Fruit fly (Drosophila melanogaster) whole organism, embryonic: ENCODE measurements around the gene CG14958.
A peak's percentile ranks its signal among the peaks of the same experiment; 100 is the strongest.

ENCODE experiments used
- Bdp1 ChIP-seq: fragments of 200-800 bp; sonication (Bioruptor generic); optimal IDR thresholded peaks from 3 replicates; lab custom pipeline; 2016; ENCODE audit warnings: missing biosample characterization, missing genetic modification characterization
- CG10274 ChIP-seq: fragments of 200-800 bp; sonication (Bioruptor generic); optimal IDR thresholded peaks from 3 replicates; lab custom pipeline; 2017; ENCODE audit warnings: missing biosample characterization, mild to moderate bottlenecking, missing genetic modification characterization
- CG10462 ChIP-seq: fragments of 200-800 bp; sonication (Bioruptor generic); optimal IDR thresholded peaks from 2 replicates; lab custom pipeline; 2016; ENCODE audit warnings: missing biosample characterization, missing genetic modification characterization
- CG11085 ChIP-seq: fragments of 200-800 bp; sonication (Bioruptor generic); IDR thresholded peaks from 2 replicates; pipeline ENCODE4 v1.3.6; 2022; ENCODE audit warnings: missing biosample characterization, missing genetic modification characterization
- CG11695 ChIP-seq: fragments of 200-800 bp; sonication (Bioruptor generic); IDR thresholded peaks from 3 replicates; pipeline ENCODE4 v1.3.6; 2022; ENCODE audit warnings: missing biosample characterization, missing genetic modification characterization
- CG12155 ChIP-seq: fragments of 200-800 bp; sonication (Bioruptor generic); optimal IDR thresholded peaks from 3 replicates; lab custom pipeline; 2016; ENCODE audit warnings: missing biosample characterization, missing genetic modification characterization
- CG12659 ChIP-seq: fragments of 200-800 bp; sonication (Bioruptor generic); optimal IDR thresholded peaks from 3 replicates; lab custom pipeline; 2017; ENCODE audit warnings: mild to moderate bottlenecking, missing biosample characterization, missing genetic modification reagents, missing genetic modification characterization
- CG13287 ChIP-seq: fragments of 200-800 bp; sonication (Bioruptor generic); IDR thresholded peaks from 2 replicates; pipeline ENCODE4 v1.3.6; 2022; ENCODE audit warnings: missing biosample characterization, missing genetic modification characterization; ENCODE audit not compliant: partially characterized antibody
- CG14014 ChIP-seq: fragments of 200-800 bp; sonication (Bioruptor generic); IDR thresholded peaks from 2 replicates; pipeline ENCODE4 v1.3.6; 2022; ENCODE audit warnings: missing biosample characterization, missing genetic modification characterization
- CG14710 ChIP-seq: fragments of 200-800 bp; sonication (Bioruptor generic); optimal IDR thresholded peaks from 3 replicates; lab custom pipeline; 2019; ENCODE audit warnings: missing biosample characterization, mild to moderate bottlenecking, missing genetic modification characterization, moderate library complexity
- CG14860 ChIP-seq: fragments of 200-800 bp; sonication (Bioruptor generic); IDR thresholded peaks from 3 replicates; pipeline ENCODE4 v1.3.6; 2022; ENCODE audit warnings: missing biosample characterization, missing genetic modification characterization; ENCODE audit not compliant: partially characterized antibody
- CG15514 ChIP-seq: fragments of 200-800 bp; sonication (Bioruptor generic); optimal IDR thresholded peaks from 3 replicates; lab custom pipeline; 2017; ENCODE audit warnings: missing biosample characterization, missing genetic modification characterization, mild to moderate bottlenecking, moderate library complexity, missing genetic modification reagents
- CG17186 ChIP-seq: fragments of 200-800 bp; sonication (Bioruptor generic); optimal IDR thresholded peaks from 3 replicates; lab custom pipeline; 2017; ENCODE audit warnings: missing biosample characterization, missing genetic modification reagents, missing genetic modification characterization
- CG17359 ChIP-seq: fragments of 200-800 bp; sonication (Bioruptor generic); optimal IDR thresholded peaks from 3 replicates; lab custom pipeline; 2018; ENCODE audit warnings: missing biosample characterization, mild to moderate bottlenecking, missing genetic modification characterization, moderate library complexity
- CG17385 ChIP-seq: fragments of 200-800 bp; sonication (Bioruptor generic); optimal IDR thresholded peaks from 3 replicates; lab custom pipeline; 2018; ENCODE audit warnings: missing biosample characterization, mild to moderate bottlenecking, missing genetic modification characterization
- CG18262 ChIP-seq: fragments of 200-800 bp; optimal IDR thresholded peaks from 3 replicates; lab custom pipeline; 2019; ENCODE audit warnings: missing biosample characterization, mild to moderate bottlenecking, missing genetic modification characterization, moderate library complexity
- CG2875 ChIP-seq: fragments of 200-800 bp; sonication (Bioruptor generic); optimal IDR thresholded peaks from 2 replicates; lab custom pipeline; 2017; ENCODE audit warnings: missing biosample characterization, mild to moderate bottlenecking, missing genetic modification characterization, missing genetic modification reagents
- CG3847 ChIP-seq: fragments of 200-800 bp; sonication (Bioruptor generic); IDR thresholded peaks from 2 replicates; pipeline ENCODE4 v1.3.6; 2022; ENCODE audit warnings: missing biosample characterization, missing genetic modification characterization
- CG4360 ChIP-seq: fragments of 200-800 bp; sonication (Bioruptor generic); IDR thresholded peaks from 2 replicates; pipeline ENCODE4 v1.3.6; 2022; ENCODE audit warnings: missing biosample characterization, missing genetic modification characterization
- CG4424 ChIP-seq: fragments of 200-800 bp; sonication (Bioruptor generic); optimal IDR thresholded peaks from 3 replicates; lab custom pipeline; 2016; ENCODE audit warnings: missing biosample characterization, missing genetic modification characterization
- CG4854 ChIP-seq: fragments of 200-800 bp; sonication (Bioruptor generic); optimal IDR thresholded peaks from 2 replicates; lab custom pipeline; 2016; ENCODE audit warnings: missing biosample characterization, missing genetic modification characterization, inconsistent platforms
- CG7271 ChIP-seq: fragments of 200-800 bp; sonication (Bioruptor generic); optimal IDR thresholded peaks from 2 replicates; lab custom pipeline; 2018; ENCODE audit warnings: missing biosample characterization, mild to moderate bottlenecking, missing genetic modification characterization, moderate library complexity
- CG7839 ChIP-seq: fragments of 200-800 bp; sonication (Bioruptor generic); optimal IDR thresholded peaks from 3 replicates; lab custom pipeline; 2018; ENCODE audit warnings: missing biosample characterization, mild to moderate bottlenecking, missing genetic modification characterization, moderate library complexity
- CG7928 ChIP-seq: fragments of 200-800 bp; sonication (Bioruptor generic); optimal IDR thresholded peaks from 2 replicates; lab custom pipeline; 2017; ENCODE audit warnings: missing biosample characterization, mild to moderate bottlenecking, missing genetic modification characterization
- CG9797 ChIP-seq: fragments of 200-800 bp; sonication (Bioruptor generic); optimal IDR thresholded peaks from 3 replicates; lab custom pipeline; 2018; ENCODE audit warnings: missing biosample characterization, mild to moderate bottlenecking, missing genetic modification characterization
- D ChIP-seq, 2 experiments: fragments of 200-800 bp in 1 of 2; fragments of >200 bp in 1 of 2; sonication (Bioruptor generic) in 1 of 2; optimal IDR thresholded peaks; 2 replicates in 1 of 2; 3 replicates in 1 of 2; lab custom pipeline; 2017; ENCODE audit warnings: mild to moderate bottlenecking in 1 of 2, missing biosample characterization in 1 of 2, missing genetic modification characterization in 1 of 2, missing genetic modification reagents in 1 of 2
- Doc3 ChIP-seq: fragments of 200-800 bp; sonication (Bioruptor generic); IDR thresholded peaks from 3 replicates; pipeline ENCODE4 v1.3.6; 2022; ENCODE audit warnings: missing biosample characterization, missing genetic modification characterization; ENCODE audit not compliant: partially characterized antibody
- HLH4C ChIP-seq: fragments of 200-800 bp; sonication (Bioruptor generic); IDR thresholded peaks from 3 replicates; pipeline ENCODE4 v1.3.6; 2022; ENCODE audit warnings: missing biosample characterization, missing genetic modification characterization; ENCODE audit not compliant: partially characterized antibody
- HLH54F ChIP-seq: fragments of 200-800 bp; sonication (Bioruptor generic); optimal IDR thresholded peaks from 3 replicates; lab custom pipeline; 2016; ENCODE audit warnings: missing biosample characterization, missing genetic modification characterization
- Kr ChIP-seq: fragments of 200-800 bp; sonication (Bioruptor generic); optimal IDR thresholded peaks from 2 replicates; lab custom pipeline; 2017; ENCODE audit warnings: missing biosample characterization, mild to moderate bottlenecking, missing genetic modification characterization
- YL-1 ChIP-seq: fragments of 200-800 bp; sonication (Bioruptor generic); optimal IDR thresholded peaks from 3 replicates; lab custom pipeline; 2017; ENCODE audit warnings: missing biosample characterization, mild to moderate bottlenecking, missing genetic modification characterization
- bab2 ChIP-seq: fragments of 200-800 bp; sonication (Bioruptor generic); optimal IDR thresholded peaks from 2 replicates; lab custom pipeline; 2016; ENCODE audit warnings: missing biosample characterization, missing genetic modification characterization
- cg ChIP-seq: fragments of 200-800 bp; sonication (Bioruptor generic); optimal IDR thresholded peaks from 3 replicates; lab custom pipeline; 2019; ENCODE audit warnings: missing biosample characterization, mild to moderate bottlenecking, missing genetic modification characterization, moderate library complexity
- lab ChIP-seq: fragments of 200-800 bp; sonication (Bioruptor generic); optimal IDR thresholded peaks from 3 replicates; lab custom pipeline; 2017; ENCODE audit warnings: missing biosample characterization, missing genetic modification characterization, mild to moderate bottlenecking, moderate library complexity, missing genetic modification reagents
- maf-S ChIP-seq: fragments of 200-800 bp; sonication (Bioruptor generic); optimal IDR thresholded peaks from 2 replicates; lab custom pipeline; 2016; ENCODE audit warnings: missing biosample characterization, missing genetic modification characterization
- mam ChIP-seq: fragments of 200-800 bp; sonication (Bioruptor generic); optimal IDR thresholded peaks from 3 replicates; lab custom pipeline; 2016; ENCODE audit warnings: missing biosample characterization, missing genetic modification characterization
- prd ChIP-seq, 3 experiments: fragments of >200 bp in 2 of 3; fragments of 200-800 bp in 1 of 3; sonication (Bioruptor generic) in 1 of 3; optimal IDR thresholded peaks in 2 of 3; IDR thresholded peaks in 1 of 3; 2 replicates in 2 of 3; 3 replicates in 1 of 3; pipeline versions ENCODE4 v1.3.6 to Lab custom; 2017 to 2022; ENCODE audit warnings: missing biosample characterization in 1 of 3, missing genetic modification characterization in 1 of 3
- repo ChIP-seq: fragments of 200-800 bp; sonication (Bioruptor generic); optimal IDR thresholded peaks from 2 replicates; lab custom pipeline; 2016; ENCODE audit warnings: missing biosample characterization, missing genetic modification characterization
- sd ChIP-seq: fragments of 200-800 bp; sonication (Bioruptor generic); optimal IDR thresholded peaks from 3 replicates; lab custom pipeline; 2018; ENCODE audit warnings: missing biosample characterization, mild to moderate bottlenecking, missing genetic modification characterization, moderate library complexity
- sima ChIP-seq: fragments of 200-800 bp; sonication (Bioruptor generic); optimal IDR thresholded peaks from 2 replicates; lab custom pipeline; 2016; ENCODE audit warnings: missing biosample characterization, missing genetic modification characterization
- sr ChIP-seq: fragments of 200-800 bp; sonication (Bioruptor generic); IDR thresholded peaks from 3 replicates; pipeline ENCODE4 v1.3.6; 2022; ENCODE audit warnings: missing biosample characterization, missing genetic modification characterization
- ssp ChIP-seq: fragments of 200-800 bp; sonication (Bioruptor generic); IDR thresholded peaks from 2 replicates; pipeline ENCODE4 v1.3.6; 2022; ENCODE audit warnings: missing biosample characterization, missing genetic modification characterization
- tap ChIP-seq: fragments of 200-800 bp; optimal IDR thresholded peaks from 3 replicates; lab custom pipeline; 2019; ENCODE audit warnings: missing biosample characterization, mild to moderate bottlenecking, missing genetic modification characterization, moderate library complexity
- tna ChIP-seq: fragments of 200-800 bp; sonication (Bioruptor generic); IDR thresholded peaks from 2 replicates; pipeline ENCODE4 v1.3.6; 2022; ENCODE audit warnings: missing biosample characterization, missing genetic modification characterization; ENCODE audit not compliant: partially characterized antibody
- trem ChIP-seq: fragments of 200-800 bp; optimal IDR thresholded peaks from 3 replicates; lab custom pipeline; 2019; ENCODE audit warnings: missing biosample characterization, mild to moderate bottlenecking, missing genetic modification characterization, moderate library complexity
- ttk ChIP-seq: fragments of 200-800 bp; sonication (Bioruptor generic); IDR thresholded peaks from 2 replicates; pipeline ENCODE4 v2.1.2; 2022; ENCODE audit warnings: missing biosample characterization, missing genetic modification characterization
- wdn ChIP-seq: fragments of 200-800 bp; sonication (Bioruptor generic); IDR thresholded peaks from 2 replicates; pipeline ENCODE4 v1.3.6; 2022; ENCODE audit warnings: missing biosample characterization, missing genetic modification characterization
- zen ChIP-seq: fragments of 200-800 bp; sonication (Bioruptor generic); optimal IDR thresholded peaks from 3 replicates; lab custom pipeline; 2018; ENCODE audit warnings: missing biosample characterization, mild to moderate bottlenecking, missing genetic modification characterization, moderate library complexity
- zen2 ChIP-seq: fragments of 200-800 bp; sonication (Bioruptor generic); IDR thresholded peaks from 3 replicates; pipeline ENCODE4 v1.3.6; 2022; ENCODE audit warnings: missing biosample characterization, missing genetic modification characterization; ENCODE audit not compliant: partially characterized antibody

Gene CG14958

DNA sequence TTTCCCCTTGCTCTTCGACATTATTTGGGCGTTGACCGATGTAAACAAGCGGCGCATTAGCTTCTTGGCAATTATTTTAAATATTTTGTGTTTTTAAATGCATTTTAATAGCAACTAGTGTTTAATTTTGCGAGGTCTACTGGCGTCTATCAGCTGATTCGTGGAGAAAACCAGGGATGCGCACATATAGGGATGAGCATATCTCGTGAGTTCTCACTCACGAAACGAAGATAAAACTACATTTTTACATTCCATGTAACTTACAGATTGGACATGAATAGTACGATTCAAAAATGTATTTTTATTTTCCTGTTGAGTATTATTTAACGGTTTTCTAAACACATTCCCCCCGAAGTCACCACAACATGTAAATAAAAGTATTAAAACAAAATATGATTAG, 7.7 kb downstream of the CG14958 start, which contains the start of gene CG14966 (continued):
- no peak for TF ChIP-seq CG17186 (GFP tag; lab: Kevin White, UChicago)
- peak; percentile 51; the same call in 1 of the 2 replicates for TF ChIP-seq tna (GFP tag; lab: Robert Waterston, UW)
- TF ChIP-seq CG4360 (GFP tag; lab: Robert Waterston, UW) = no peak
- peak; percentile 97 for TF ChIP-seq CG7928
- TF ChIP-seq YL-1 = peak; percentile 79
- TF ChIP-seq CG7839 (tag; lab: Kevin White, UChicago) = peak; percentile 23
- TF ChIP-seq Doc3 (GFP tag; lab: Robert Waterston, UW) = peak; percentile 89
- peak; percentile 32 for TF ChIP-seq CG12155
- TF ChIP-seq cg (GFP tag; lab: Kevin White, UChicago) = no peak
- TF ChIP-seq CG3847 (GFP tag; lab: Robert Waterston, UW) = peak; percentile 44
- peak; percentile 96 for TF ChIP-seq CG13287 (GFP tag; lab: Robert Waterston, UW)
- peak; percentile 11; the same call in 1 of the 2 replicates for TF ChIP-seq ttk (GFP tag; lab: Robert Waterston, UW)
- TF ChIP-seq repo = no peak
- no peak for TF ChIP-seq CG10462 (GFP tag; lab: Kevin White, UChicago)
- TF ChIP-seq bab2 (GFP tag; lab: Kevin White, UChicago) = peak; percentile 10
- TF ChIP-seq CG11085 (GFP tag; lab: Robert Waterston, UW) = no peak
- TF ChIP-seq prd (optimal IDR thresholded peaks at IDR 0.05; lab: Kevin White, UChicago) = no peak
- 0 out of 3 replicates have a peak, but pooled peaks have one; percentile 8 for TF ChIP-seq prd (GFP tag; IDR thresholded peaks at IDR 0.05; lab: Robert Waterston, UW)
- TF ChIP-seq sr (GFP tag; lab: Robert Waterston, UW) = no peak
- peak; percentile 73 for TF ChIP-seq CG14860
- TF ChIP-seq mam (GFP tag; lab: Kevin White, UChicago) = peak; percentile 62
- TF ChIP-seq tap (tag; lab: Kevin White, UChicago) = no peak
- TF ChIP-seq CG11695 (GFP tag; lab: Robert Waterston, UW) = no peak
- no peak for TF ChIP-seq Kr (GFP tag; lab: Kevin White, UChicago)
- TF ChIP-seq HLH54F (GFP tag; lab: Kevin White, UChicago) = peak; percentile 42
- peak; percentile 1 for TF ChIP-seq CG4424 (GFP tag; lab: Kevin White, UChicago)
- TF ChIP-seq CG7271 (tag; lab: Kevin White, UChicago) = no peak
- TF ChIP-seq CG10274 (GFP tag; lab: Kevin White, UChicago) = no peak
- TF ChIP-seq CG18262 (tag; lab: Kevin White, UChicago) = peak; percentile 7
- no peak for TF ChIP-seq CG17359 (tag; lab: Kevin White, UChicago)
- TF ChIP-seq sima (GFP tag; lab: Kevin White, UChicago) = no peak
- peak; percentile 57; the same call in 1 of the 2 replicates for TF ChIP-seq CG14014 (GFP tag; lab: Robert Waterston, UW)
- TF ChIP-seq CG15514 (GFP tag; lab: Kevin White, UChicago) = peak; percentile 83
- peak; percentile 76 for TF ChIP-seq trem (tag; lab: Kevin White, UChicago)
- TF ChIP-seq sd (tag; lab: Kevin White, UChicago) = peak; percentile 82
- TF ChIP-seq lab (GFP tag; lab: Kevin White, UChicago) = peak; percentile 14
- peak; percentile 57 for TF ChIP-seq CG14710 (tag; lab: Kevin White, UChicago)
- no peak for TF ChIP-seq zen (tag; lab: Kevin White, UChicago)
- no peak for TF ChIP-seq wdn
- TF ChIP-seq ssp (GFP tag; lab: Robert Waterston, UW) = no peak
- no peak for TF ChIP-seq D (optimal IDR thresholded peaks at IDR 0.05; lab: Kevin White, UChicago)
- TF ChIP-seq D (GFP tag; optimal IDR thresholded peaks at IDR 0.05; lab: Kevin White, UChicago) = no peak
- peak; percentile 19 for TF ChIP-seq CG4854 (GFP tag; lab: Kevin White, UChicago)
- TF ChIP-seq HLH4C (GFP tag; lab: Robert Waterston, UW) = peak; percentile 76
- peak; percentile 80 for TF ChIP-seq zen2 (GFP tag; lab: Robert Waterston, UW)
- no peak for TF ChIP-seq maf-S
- peak; percentile 35 for TF ChIP-seq CG9797 (GFP tag; lab: Kevin White, UChicago)
- peak; percentile 62 for TF ChIP-seq CG12659 (GFP tag; lab: Kevin White, UChicago)
- TF ChIP-seq CG2875 = no peak
- TF ChIP-seq CG17385 = no peak
- TF ChIP-seq Bdp1 = no peak
